Worm (Caenorhabditis elegans) whole organism, early embryonic: ENCODE data around the gene C50F7.5.

Experiments
- ama-1 ChIP-seq: fragments of 150-350 bp; optimal IDR thresholded peaks from 2 replicates; lab custom pipeline; 2014
- flt-1 ChIP-seq: fragments of 200-800 bp; sonication (Bioruptor generic); IDR thresholded peaks from 2 replicates; pipeline ENCODE4 v1.3.6; 2022; ENCODE audit warnings: missing genetic modification characterization, missing compliant biosample characterization
- hmbx-1 ChIP-seq: sonication (generic microtip); optimal IDR thresholded peaks from 2 replicates; lab custom pipeline; 2016; ENCODE audit warnings: mild to moderate bottlenecking, missing genetic modification characterization, missing compliant biosample characterization

- no peak for TF ChIP-seq hmbx-1 (tag; lab: Kevin White, UChicago)
- TF ChIP-seq flt-1 (GFP tag; lab: Robert Waterston, UW) = no peak
- TF ChIP-seq ama-1 (lab: Kevin White, UChicago) = no peak
Observed at ce11 chrIV:7710824-7711223, 15.7 kb upstream of the C50F7.5 start, which contains the start of gene nhr-8.
